Fruit fly (Drosophila melanogaster): Measurements from ENCODE around the gene RpL35.
A peak's percentile ranks its signal among the peaks of the same experiment; 100 is the strongest.

Gene RpL35

DNA sequence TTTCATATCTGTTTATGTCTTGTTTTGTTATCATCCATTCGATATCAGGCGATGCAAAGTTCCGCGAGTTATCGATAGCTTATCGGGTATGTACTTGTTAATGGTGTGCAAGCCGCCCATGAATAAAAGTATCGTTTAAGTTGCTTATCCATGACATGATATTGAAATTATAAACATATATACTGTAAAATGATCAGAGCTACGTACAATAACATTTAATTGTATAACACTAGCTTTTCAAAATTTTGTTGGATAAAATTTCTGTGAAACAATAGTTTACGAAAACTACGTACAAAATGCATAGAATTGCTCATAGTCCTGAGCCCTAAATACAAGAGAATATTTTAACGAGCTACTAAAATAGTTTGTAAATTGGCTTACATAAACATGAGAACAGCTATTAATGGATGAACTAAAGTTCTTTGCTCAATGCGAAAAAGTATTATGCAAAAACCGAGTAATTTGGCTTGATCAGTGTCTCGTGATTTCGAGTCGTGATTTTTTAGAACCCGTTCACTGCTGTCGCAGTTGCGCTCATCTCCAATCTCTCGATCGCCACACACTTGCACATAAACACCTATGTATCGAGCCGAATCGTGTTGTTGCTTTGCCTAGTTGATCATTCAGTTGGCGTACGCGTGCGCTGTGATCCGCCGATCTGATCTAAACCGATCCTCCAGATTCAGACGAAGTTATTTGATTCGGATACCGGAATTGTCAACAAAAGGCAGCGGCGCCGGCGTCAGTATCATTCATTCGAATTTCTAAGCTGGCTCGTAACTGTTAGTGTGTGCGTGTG lies 17.4 kb downstream of the RpL35 start, which contains the start of the genes PGAP1 and cv:
TSS of gene PGAP1 (minus strand) at position 57 of the 799 bp plus-strand sequence.
TSS of gene cv (plus strand) at position 586 of the 799 bp plus-strand sequence.
- TF ChIP-seq CG8119 (GFP tag; IDR thresholded peaks at IDR 0.05), result no peak
- TF ChIP-seq CG3919 (GFP tag; optimal IDR thresholded peaks at IDR 0.05), result no peak
- no peak for TF ChIP-seq achi (GFP tag; optimal IDR thresholded peaks at IDR 0.05)
- TF ChIP-seq cyc (GFP tag; optimal IDR thresholded peaks at IDR 0.05), result peak; percentile 13
- peak; percentile 4 for TF ChIP-seq CG6792 (GFP tag; optimal IDR thresholded peaks at IDR 0.05)
- no peak for TF ChIP-seq CG6808 (GFP tag; optimal IDR thresholded peaks at IDR 0.05)
- no peak for TF ChIP-seq CG11762 (GFP tag; optimal IDR thresholded peaks at IDR 0.05; ENCODE audit: insufficient read depth)
- no peak for TF ChIP-seq svp (GFP tag)
- peak; percentile 35 for TF ChIP-seq CG32006 (GFP tag; optimal IDR thresholded peaks at IDR 0.05)
- peak; percentile 70 for TF ChIP-seq Eip78C (GFP tag)
- no peak for TF ChIP-seq CG8319 (GFP tag; optimal IDR thresholded peaks at IDR 0.05)
- peak; percentile 49 for TF ChIP-seq pdm3 (GFP tag; optimal IDR thresholded peaks at IDR 0.05)
- TF ChIP-seq eg (GFP tag; IDR thresholded peaks at IDR 0.05), result 0 out of 3 replicates have a peak, but pooled peaks have one; percentile 4
- TF ChIP-seq ss (GFP tag; optimal IDR thresholded peaks at IDR 0.05), result no peak
- TF ChIP-seq OdsH (GFP tag; optimal IDR thresholded peaks at IDR 0.05), result no peak
- TF ChIP-seq CG8632 (GFP tag; optimal IDR thresholded peaks at IDR 0.05), result no peak
- no peak for TF ChIP-seq fd85E (GFP tag; optimal IDR thresholded peaks at IDR 0.05)
- TF ChIP-seq CG4318 (GFP tag; optimal IDR thresholded peaks at IDR 0.05), result no peak
- no peak for TF ChIP-seq CG6854 (GFP tag; optimal IDR thresholded peaks at IDR 0.05)
- TF ChIP-seq fkh (GFP tag; optimal IDR thresholded peaks at IDR 0.05), result no peak
- TF ChIP-seq CG15336 (GFP tag; IDR thresholded peaks at IDR 0.05), result no peak
- TF ChIP-seq CG6276 (GFP tag; optimal IDR thresholded peaks at IDR 0.05), result no peak
- peak; percentile 30 for TF ChIP-seq Ets21C (GFP tag; optimal IDR thresholded peaks at IDR 0.05)
- TF ChIP-seq Lpt (GFP tag; optimal IDR thresholded peaks at IDR 0.05), result no peak
- TF ChIP-seq Ets96B (tag; optimal IDR thresholded peaks at IDR 0.05), result no peak
- TF ChIP-seq CG7368 (GFP tag; optimal IDR thresholded peaks at IDR 0.05), result no peak
- TF ChIP-seq CG16779 (tag; optimal IDR thresholded peaks at IDR 0.05), result no peak
- TF ChIP-seq Smox (GFP tag; optimal IDR thresholded peaks at IDR 0.05), result no peak
- TF ChIP-seq CG10669 (GFP tag; optimal IDR thresholded peaks at IDR 0.05), result no peak
- no peak for TF ChIP-seq vri (GFP tag; optimal IDR thresholded peaks at IDR 0.05)
- peak; percentile 19; the same call in 1 of the 3 replicates for TF ChIP-seq CG6163 (GFP tag; IDR thresholded peaks at IDR 0.05)
- no peak for TF ChIP-seq Sox15 (GFP tag; optimal IDR thresholded peaks at IDR 0.05)
- no peak for TF ChIP-seq Gug (GFP tag; IDR thresholded peaks at IDR 0.05)
- TF ChIP-seq Hr38 (GFP tag; optimal IDR thresholded peaks at IDR 0.05), result no peak
- peak; percentile 61 for TF ChIP-seq esn (GFP tag; optimal IDR thresholded peaks at IDR 0.05)
- TF ChIP-seq spab (GFP tag; optimal IDR thresholded peaks at IDR 0.05), result no peak
- no peak for TF ChIP-seq dsx (GFP tag; optimal IDR thresholded peaks at IDR 0.05; ENCODE audit: poor library complexity, severe bottlenecking)
- TF ChIP-seq acj6 (GFP tag; optimal IDR thresholded peaks at IDR 0.05), result peak; percentile 42
- peak; percentile 58 for TF ChIP-seq lz (GFP tag; optimal IDR thresholded peaks at IDR 0.05)
- TF ChIP-seq Met (GFP tag; optimal IDR thresholded peaks at IDR 0.05), result no peak
- peak; percentile 15 for TF ChIP-seq CG34406 (GFP tag; optimal IDR thresholded peaks at IDR 0.05)
- TF ChIP-seq Eip93F (GFP tag; optimal IDR thresholded peaks at IDR 0.05), result no peak
- TF ChIP-seq CG1621 (tag; optimal IDR thresholded peaks at IDR 0.05), result no peak
- TF ChIP-seq Hr39 (GFP tag; optimal IDR thresholded peaks at IDR 0.05), result peak; percentile 49
- TF ChIP-seq CG9139 (GFP tag; optimal IDR thresholded peaks at IDR 0.05), result no peak
- TF ChIP-seq CG31627 (GFP tag; optimal IDR thresholded peaks at IDR 0.05), result peak; percentile 29
- TF ChIP-seq Sox102F (GFP tag; optimal IDR thresholded peaks at IDR 0.05), result no peak
- no peak for TF ChIP-seq salr (GFP tag; optimal IDR thresholded peaks at IDR 0.05)
- no peak for TF ChIP-seq Blimp-1 (GFP tag; optimal IDR thresholded peaks at IDR 0.05)
- TF ChIP-seq CG3032 (tag; optimal IDR thresholded peaks at IDR 0.05), result peak; percentile 36
- no peak for TF ChIP-seq topi (GFP tag; optimal IDR thresholded peaks at IDR 0.05)

Measured in whole organism, prepupa.